Fruit fly (Drosophila melanogaster) ovary, adult (tissue): ENCODE results near the gene CG43797.

Experiments used
- CG17801 ChIP-seq: fragments of 200-800 bp; optimal IDR thresholded peaks from 2 replicates; lab custom pipeline; 2019; ENCODE audit warnings: missing biosample characterization, mild to moderate bottlenecking, missing genetic modification characterization, moderate library complexity; ENCODE audit not compliant: partially characterized antibody

The CG43797 gene

DNA sequence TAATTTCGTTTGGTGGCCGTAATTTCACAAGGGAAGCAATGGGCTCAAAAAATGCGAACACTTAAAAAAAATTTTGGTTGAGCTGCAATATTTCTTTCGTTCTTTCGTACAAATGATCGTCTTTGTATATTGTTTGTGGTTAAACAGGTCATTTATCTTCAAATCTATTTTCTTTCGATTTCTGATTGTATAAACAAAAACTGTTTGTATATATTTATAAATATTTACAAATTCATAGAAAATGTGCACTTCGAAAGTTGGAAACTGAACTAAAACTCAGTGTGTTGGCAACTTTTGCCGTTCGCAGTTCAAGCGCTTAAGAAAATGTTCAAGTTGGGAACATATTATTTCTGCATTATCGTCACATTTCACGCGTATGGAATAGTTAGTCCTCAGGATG, at the start of gene CG43797:
TSS of gene CG43797 (plus strand) at position 301 of the 400 bp plus-strand sequence.
- no peak for TF ChIP-seq CG17801 (GFP tag; lab: Kevin White, UChicago)

DNA sequence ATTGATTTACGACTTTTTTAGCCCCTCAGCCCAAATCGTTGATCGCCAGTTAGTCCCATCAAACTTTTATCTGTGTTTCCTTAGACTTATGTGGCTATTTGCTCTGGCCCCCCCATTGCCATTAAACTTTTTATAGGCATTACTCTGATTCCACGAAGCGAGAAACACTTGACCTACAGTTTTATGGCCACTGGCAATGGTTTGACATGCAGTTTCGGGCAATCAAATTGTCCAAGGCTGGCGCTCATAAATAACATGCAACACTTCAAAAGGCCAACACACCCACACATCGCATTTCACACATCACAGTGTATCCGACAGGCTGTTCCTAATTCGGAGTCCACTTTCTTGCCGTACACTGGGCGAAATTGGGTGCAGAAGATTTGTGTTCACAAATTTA, 31.5 kb upstream of the CG43797 start:
- TF ChIP-seq CG17801 (GFP tag; lab: Kevin White, UChicago) = no peak

DNA sequence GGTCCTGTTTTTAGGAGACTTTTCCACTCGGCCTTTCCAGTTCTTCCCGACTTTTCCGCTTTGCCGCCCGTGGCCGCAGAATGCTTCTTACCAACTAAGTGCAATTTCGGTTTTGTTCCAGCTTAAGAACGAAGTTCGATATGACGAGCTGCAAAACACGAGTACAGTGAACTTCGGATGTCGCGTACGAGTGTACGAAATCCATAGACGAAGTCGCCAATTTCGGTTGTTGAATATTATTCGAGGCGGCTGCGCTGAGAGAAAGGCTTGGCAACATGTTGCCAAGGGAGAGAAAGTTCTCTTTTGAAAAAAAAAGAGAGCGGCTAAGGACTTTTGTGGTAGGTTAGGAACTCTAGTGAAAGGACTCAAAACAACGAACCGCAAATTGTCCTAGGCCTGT, 8.2 kb upstream of the CG43797 start, which contains the start of gene fred:
TSS of gene fred (minus strand) at position 76 of the 400 bp plus-strand sequence.
- no peak for TF ChIP-seq CG17801 (GFP tag; lab: Kevin White, UChicago)

DNA sequence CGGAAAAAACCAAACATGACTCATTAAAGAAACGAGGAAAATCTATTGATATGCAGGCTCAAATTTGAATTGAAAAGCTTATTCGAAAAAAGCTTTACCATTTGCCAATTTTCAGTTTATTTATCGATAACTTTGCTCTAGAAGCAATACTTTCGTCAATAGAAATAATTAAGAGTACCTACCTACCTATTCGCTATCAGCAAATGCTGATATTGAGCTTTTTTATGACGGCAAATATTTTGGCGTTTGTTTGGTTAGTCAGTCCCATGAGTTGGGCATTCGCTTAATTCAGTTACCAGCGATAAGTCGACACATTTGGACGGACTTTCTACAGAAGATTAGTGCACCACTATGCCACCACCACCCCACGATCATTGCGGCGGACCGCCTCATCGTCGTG, 4.0 kb downstream of the CG43797 start, which contains the start of gene CG34176:
TSS of gene CG34176 (plus strand) at position 301 of the 400 bp plus-strand sequence.
- no peak for TF ChIP-seq CG17801 (GFP tag; lab: Kevin White, UChicago)

DNA sequence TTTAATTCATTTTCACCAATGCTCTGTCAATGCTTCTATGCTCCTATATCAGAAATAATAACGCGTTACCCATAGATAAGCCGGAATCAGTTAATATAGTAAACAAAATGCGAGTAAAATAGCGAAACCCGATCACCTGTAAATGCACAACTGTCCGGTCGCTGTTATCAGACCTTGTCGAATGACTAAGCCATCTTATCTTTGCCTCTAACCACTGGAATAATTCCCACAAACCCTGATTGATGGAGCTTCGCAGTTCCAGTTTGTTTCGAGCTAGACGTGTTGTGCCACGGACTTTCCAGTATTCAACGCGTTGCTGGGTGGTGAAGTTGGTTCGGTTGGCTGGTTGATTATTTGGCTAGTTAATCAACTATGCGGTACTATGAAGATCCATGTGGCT, 4.9 kb downstream of the CG43797 start, which contains the start of gene CG15422:
TSS of gene CG15422 (plus strand) at position 301 of the 400 bp plus-strand sequence.
- TF ChIP-seq CG17801 (GFP tag; lab: Kevin White, UChicago) = no peak

DNA sequence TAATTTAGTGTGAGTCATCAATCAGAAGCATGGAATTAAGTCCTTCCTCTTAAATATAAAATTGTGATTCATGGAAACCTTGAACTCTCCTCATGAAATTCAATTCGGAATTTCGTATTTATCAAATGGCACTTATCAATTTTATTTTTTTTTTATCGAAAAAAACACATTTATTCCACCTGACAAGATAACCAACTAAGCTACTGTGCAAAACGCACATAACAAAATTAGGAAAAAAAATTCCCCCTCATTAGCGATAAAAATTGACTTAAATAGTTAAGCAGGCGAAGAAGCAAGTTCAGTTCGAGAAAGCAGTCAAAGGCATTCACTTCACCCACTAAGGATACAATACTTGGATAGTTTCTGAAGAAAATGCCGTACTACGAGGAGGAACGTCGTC, 5.9 kb downstream of the CG43797 start, which contains the start of gene CG15423:
TSS of gene CG15423 (plus strand) at position 301 of the 400 bp plus-strand sequence.
- TF ChIP-seq CG17801 (GFP tag; lab: Kevin White, UChicago) = no peak

DNA sequence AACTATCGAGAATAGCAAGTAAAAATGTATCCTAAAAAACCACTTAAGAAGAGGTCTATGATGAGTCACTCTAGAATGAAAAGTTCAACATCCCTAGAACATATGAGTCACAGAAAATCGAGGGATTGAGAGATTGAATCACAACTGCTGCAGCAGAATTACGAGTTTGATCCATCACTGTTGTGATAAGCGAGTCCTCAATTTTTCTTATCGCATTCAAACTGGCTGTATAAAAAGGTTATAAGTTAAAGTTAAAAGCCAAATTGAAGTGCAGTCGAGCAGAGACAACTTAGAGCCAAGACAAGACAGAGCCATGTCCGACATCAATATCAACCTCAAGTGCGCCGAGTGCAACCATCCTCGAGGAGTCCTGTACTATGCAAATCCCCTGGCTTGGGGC, 7.6 kb downstream of the CG43797 start, which contains the start of gene CG43773:
TSS of gene CG43773 (plus strand) at position 301 of the 400 bp plus-strand sequence.
- no peak for TF ChIP-seq CG17801 (GFP tag; lab: Kevin White, UChicago)

DNA sequence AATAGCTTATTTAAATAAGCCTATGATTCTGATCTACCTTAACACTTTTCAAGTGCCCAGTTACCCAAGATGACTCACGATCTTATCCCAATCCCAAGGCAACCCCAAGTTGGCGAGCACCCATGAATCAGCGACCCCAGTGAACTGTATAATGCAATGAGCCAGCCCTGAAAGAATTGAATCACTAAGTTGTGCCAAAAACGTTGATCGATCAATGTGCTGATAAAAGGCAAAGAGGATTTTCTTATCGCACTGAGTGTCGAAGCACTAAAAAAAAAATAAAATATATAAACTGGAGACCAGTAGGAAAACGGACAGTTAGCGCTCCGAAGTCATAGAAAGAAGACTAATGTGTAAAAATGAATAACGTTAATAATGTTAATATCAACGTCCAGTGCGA, 8.5 kb downstream of the CG43797 start, which contains the start of gene CG43774:
TSS of gene CG43774 (plus strand) at position 301 of the 400 bp plus-strand sequence.
- TF ChIP-seq CG17801 (GFP tag; lab: Kevin White, UChicago) = no peak

DNA sequence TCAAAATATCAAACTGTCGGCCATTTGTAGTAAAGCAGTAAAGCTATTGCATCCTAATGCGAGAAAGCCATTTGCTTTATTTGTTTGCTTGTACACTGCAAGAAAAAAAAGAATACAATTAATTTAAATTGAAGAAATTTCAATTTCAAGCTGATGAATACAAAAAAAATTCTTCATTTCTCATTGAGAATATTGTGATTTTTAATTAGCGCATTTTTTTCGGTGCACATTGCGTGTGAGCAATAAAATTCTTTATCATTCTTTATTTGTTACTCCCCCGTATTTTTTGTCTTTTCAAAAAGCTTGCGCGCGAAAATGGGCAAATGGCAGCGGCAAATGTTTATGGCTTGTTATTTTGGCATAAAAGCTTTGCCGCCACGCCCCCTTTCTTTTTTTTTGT, 12.3 kb downstream of the CG43797 start:
- no peak for TF ChIP-seq CG17801 (GFP tag; lab: Kevin White, UChicago)

DNA sequence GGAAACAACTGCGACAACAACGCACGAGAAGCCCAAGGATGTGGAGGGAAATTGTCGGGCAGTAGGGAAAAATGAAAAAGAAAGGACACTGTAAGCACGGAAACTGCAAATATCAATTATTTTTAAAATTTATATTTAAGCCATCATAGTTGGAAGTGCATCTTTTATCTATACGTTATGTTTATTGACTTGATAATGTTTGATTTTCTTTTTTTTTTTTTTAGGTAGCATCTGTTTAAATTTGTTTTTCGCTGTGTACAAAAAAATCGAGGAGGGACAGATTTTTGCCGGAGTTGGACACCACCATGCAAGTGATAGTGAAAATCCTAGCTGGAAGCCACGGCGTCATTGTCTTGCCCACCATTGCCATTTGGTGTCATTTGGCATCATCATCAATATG, 19.4 kb downstream of the CG43797 start:
- no peak for TF ChIP-seq CG17801 (GFP tag; lab: Kevin White, UChicago)

DNA sequence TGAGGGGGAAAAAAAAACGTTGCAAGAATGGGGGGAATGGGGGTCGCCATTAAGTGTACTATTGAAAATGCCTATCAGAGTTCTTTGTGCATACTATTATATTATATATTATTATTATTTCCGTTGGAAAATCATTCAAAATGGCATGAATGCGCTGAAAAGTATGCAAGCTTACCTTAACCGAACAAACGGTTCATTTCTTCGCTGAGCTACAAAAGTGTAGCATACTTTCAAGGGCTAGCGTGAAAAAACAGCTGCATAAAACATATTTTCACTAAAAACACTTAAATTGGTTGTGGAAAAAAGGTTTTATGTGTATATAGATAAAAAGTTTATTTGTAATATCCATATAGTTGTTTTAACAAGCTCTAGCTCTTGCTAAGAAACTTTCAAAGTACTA, 19.9 kb downstream of the CG43797 start:
- no peak for TF ChIP-seq CG17801 (GFP tag; lab: Kevin White, UChicago)

DNA sequence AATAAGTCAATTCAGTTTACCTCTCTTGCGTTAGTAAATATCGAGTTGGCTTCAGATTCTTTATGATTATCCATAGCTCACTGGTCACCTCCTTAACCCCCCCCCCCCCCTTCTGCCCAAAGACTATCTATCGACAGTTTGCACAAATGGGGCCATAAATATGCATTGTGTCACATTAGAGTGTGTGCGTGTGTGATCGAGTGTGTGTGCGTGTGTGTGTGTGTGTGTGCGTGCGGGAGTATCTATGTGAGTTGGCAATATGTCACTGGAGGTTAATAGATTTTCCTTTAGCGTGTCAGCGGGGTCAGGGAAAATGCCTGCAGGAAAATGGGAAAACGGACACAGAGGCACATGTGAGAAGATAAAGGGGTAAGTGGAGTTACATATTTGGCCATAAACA, 20.4 kb downstream of the CG43797 start:
- TF ChIP-seq CG17801 (GFP tag; lab: Kevin White, UChicago) = no peak

DNA sequence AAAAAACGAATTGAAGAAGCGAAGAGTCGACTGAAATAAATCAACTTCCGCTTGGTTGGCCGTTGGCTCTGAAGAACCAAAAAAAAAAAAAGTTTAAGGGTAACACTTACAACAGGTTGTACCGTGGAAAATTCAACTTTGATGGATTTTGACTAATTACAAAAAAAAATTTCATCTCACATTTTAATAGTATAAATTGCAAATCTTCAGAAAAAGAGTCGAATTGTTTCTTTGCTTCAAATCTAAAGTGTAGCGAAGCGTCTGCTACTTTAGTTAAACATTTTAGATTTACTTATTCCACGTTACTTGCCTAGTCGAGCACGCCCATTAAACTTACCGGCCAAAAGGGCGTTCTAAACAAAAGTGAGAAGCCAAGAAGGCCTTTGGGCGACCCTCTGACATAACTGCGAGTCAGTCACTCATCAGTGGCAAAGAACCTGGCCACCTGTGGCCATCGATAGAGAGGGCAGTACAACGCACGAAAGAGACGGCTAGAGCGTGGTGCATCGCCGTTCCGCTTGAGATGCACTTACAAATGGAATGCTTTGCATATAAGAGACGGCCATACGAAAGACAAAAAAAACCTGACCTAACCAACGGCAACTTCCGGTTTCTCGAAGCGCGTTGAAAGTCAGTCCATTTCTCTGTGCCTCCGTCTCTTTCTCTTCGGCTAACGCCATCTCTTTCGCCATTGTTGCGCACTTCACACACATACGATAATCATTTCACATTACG, 22.0 kb downstream of the CG43797 start:
- no peak for TF ChIP-seq CG17801 (GFP tag; lab: Kevin White, UChicago)

DNA sequence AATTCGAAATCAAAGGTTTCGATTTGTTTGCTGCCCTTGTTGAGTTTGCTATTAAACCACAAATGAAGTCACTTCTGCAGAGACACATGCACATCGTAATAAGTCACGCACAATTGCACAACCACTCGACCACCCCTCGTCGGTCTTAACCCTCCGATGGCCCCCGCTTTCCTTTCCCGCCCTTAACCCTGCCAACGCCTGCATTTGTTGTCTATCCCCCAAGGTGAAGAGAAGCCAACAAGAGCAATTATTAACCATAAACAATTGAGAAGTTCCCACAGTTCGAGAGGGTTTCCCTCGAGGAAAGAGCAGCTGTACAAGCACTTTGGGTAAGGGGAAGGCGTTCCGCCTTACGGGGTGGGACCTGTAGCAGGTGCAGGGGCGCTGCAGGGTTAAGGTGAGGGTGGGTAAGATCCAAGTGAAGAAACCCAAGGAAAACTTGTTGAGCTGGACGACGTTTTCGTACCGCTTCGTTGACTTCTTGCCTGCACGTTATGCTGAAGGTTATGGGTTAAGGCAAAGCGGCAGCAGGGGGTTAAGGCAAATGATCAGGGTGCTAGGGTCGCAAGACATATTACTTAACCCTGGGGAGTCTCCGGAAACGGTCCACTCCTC, 23.6 kb downstream of the CG43797 start:
- TF ChIP-seq CG17801 (GFP tag; lab: Kevin White, UChicago) = no peak

DNA sequence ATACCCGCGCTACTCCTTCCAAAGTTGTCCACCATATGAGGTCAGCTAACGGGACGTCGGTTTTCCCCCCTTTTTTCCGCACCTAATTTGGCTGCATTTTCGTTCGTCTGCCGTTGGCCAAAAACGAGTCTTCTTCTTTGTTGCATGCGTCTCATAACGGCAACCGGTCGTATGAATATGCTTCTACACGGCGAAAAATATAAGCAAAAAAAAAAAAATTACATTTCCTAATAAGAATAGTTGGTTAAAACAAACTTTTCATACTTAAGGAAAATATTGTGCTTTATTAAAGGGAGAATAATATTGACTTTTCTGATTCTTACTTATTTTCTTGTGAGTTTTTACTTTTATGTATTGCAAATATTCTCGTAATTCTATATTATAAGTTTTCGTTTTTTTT, 25.3 kb downstream of the CG43797 start:
- TF ChIP-seq CG17801 (GFP tag; lab: Kevin White, UChicago) = no peak

DNA sequence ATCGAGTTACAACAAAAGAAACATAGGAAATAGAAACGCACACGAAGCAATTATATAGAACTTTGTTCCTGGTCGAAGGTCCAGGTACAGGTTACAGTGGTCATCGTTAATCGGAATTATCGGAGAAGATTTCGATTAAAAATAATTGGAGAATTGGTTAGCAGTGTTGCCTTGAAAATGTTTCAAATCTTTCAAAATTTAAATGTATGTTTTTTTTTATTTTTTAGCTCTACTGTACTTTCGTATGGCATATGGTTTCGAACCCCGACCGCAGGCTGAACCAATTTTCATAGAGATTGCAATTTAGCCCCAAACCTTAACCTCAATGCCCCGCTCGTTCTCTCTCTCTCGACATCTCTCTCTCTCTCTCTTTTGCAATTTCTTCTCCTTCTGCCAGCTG, 28.2 kb downstream of the CG43797 start:
- TF ChIP-seq CG17801 (GFP tag; lab: Kevin White, UChicago) = no peak
